Fruit fly (Drosophila melanogaster) whole organism, prepupa: ENCODE measurements around the gene CG15646.

Experiments used
- Blimp-1 ChIP-seq: fragments of 200-800 bp; sonication (Bioruptor generic); optimal IDR thresholded peaks from 3 replicates; lab custom pipeline; 2017; ENCODE audit warnings: missing biosample characterization, missing genetic modification characterization, mild to moderate bottlenecking, moderate library complexity, missing genetic modification reagents
- CG10669 ChIP-seq: fragments of 200-800 bp; sonication (Bioruptor generic); optimal IDR thresholded peaks from 3 replicates; lab custom pipeline; 2018; ENCODE audit warnings: missing biosample characterization, mild to moderate bottlenecking, missing genetic modification characterization, moderate library complexity
- CG11762 ChIP-seq: fragments of 200-800 bp; sonication (Bioruptor generic); optimal IDR thresholded peaks from 3 replicates; lab custom pipeline; 2016; ENCODE audit warnings: missing biosample characterization, missing genetic modification characterization; ENCODE audit not compliant: insufficient read depth
- CG11902 ChIP-seq: fragments of 200-800 bp; sonication (Bioruptor generic); optimal IDR thresholded peaks from 3 replicates; lab custom pipeline; 2016; ENCODE audit warnings: missing biosample characterization, missing genetic modification characterization
- CG15336 ChIP-seq: fragments of 200-800 bp; sonication (Bioruptor generic); IDR thresholded peaks from 2 replicates; pipeline ENCODE4 v1.3.6; 2022; ENCODE audit warnings: missing biosample characterization, missing genetic modification characterization
- CG1621 ChIP-seq: fragments of 200-800 bp; sonication (Bioruptor generic); optimal IDR thresholded peaks from 3 replicates; lab custom pipeline; 2018; ENCODE audit warnings: missing biosample characterization, mild to moderate bottlenecking, missing genetic modification characterization
- CG16779 ChIP-seq: fragments of 200-800 bp; sonication (Bioruptor generic); optimal IDR thresholded peaks from 3 replicates; lab custom pipeline; 2017; ENCODE audit warnings: missing biosample characterization, mild to moderate bottlenecking, missing genetic modification characterization
- CG31627 ChIP-seq: fragments of 200-800 bp; sonication (Bioruptor generic); optimal IDR thresholded peaks from 3 replicates; lab custom pipeline; 2016; ENCODE audit warnings: missing biosample characterization, missing genetic modification characterization
- CG32006 ChIP-seq: fragments of 200-800 bp; sonication (Bioruptor generic); optimal IDR thresholded peaks from 3 replicates; lab custom pipeline; 2017; ENCODE audit warnings: missing biosample characterization, mild to moderate bottlenecking, missing genetic modification characterization
- CG34406 ChIP-seq: fragments of 200-800 bp; sonication (Bioruptor generic); optimal IDR thresholded peaks from 3 replicates; lab custom pipeline; 2016; ENCODE audit warnings: missing biosample characterization, missing genetic modification characterization
- CG6792 ChIP-seq: fragments of 200-800 bp; sonication (Bioruptor generic); optimal IDR thresholded peaks from 3 replicates; lab custom pipeline; 2016; ENCODE audit warnings: missing biosample characterization, missing genetic modification characterization
- CG6854 ChIP-seq: fragments of 200-800 bp; sonication (Bioruptor generic); optimal IDR thresholded peaks from 2 replicates; lab custom pipeline; 2017; ENCODE audit warnings: missing biosample characterization, mild to moderate bottlenecking, missing genetic modification characterization
- CG8632 ChIP-seq: fragments of 200-800 bp; sonication (Bioruptor generic); optimal IDR thresholded peaks from 3 replicates; lab custom pipeline; 2016; ENCODE audit warnings: missing biosample characterization, missing genetic modification characterization
- CG9139 ChIP-seq: fragments of 200-800 bp; sonication (Bioruptor generic); optimal IDR thresholded peaks from 3 replicates; lab custom pipeline; 2017; ENCODE audit warnings: missing biosample characterization, mild to moderate bottlenecking, missing genetic modification characterization
- Eip75B ChIP-seq: fragments of 200-800 bp; sonication (Bioruptor generic); optimal IDR thresholded peaks from 3 replicates; lab custom pipeline; 2016; ENCODE audit warnings: missing biosample characterization, missing genetic modification characterization
- Eip78C ChIP-seq: fragments of 200-800 bp; sonication (Bioruptor generic); peaks from one replicate; lab custom pipeline; 2016; ENCODE audit warnings: missing biosample characterization, missing genetic modification characterization
- Eip93F ChIP-seq: fragments of 200-800 bp; sonication (Bioruptor generic); optimal IDR thresholded peaks from 2 replicates; lab custom pipeline; 2016; ENCODE audit warnings: missing biosample characterization, mild to moderate bottlenecking, missing genetic modification characterization
- Ets96B ChIP-seq: fragments of 200-800 bp; optimal IDR thresholded peaks from 2 replicates; lab custom pipeline; 2019; ENCODE audit warnings: missing biosample characterization, mild to moderate bottlenecking, missing genetic modification characterization, moderate library complexity
- Hr38 ChIP-seq: sonication (Bioruptor generic); optimal IDR thresholded peaks from 2 replicates; lab custom pipeline; 2016; ENCODE audit warnings: missing biosample characterization, missing genetic modification characterization
- Hr39 ChIP-seq: fragments of 200-800 bp; sonication (Bioruptor generic); optimal IDR thresholded peaks from 2 replicates; lab custom pipeline; 2016; ENCODE audit warnings: missing biosample characterization, missing genetic modification characterization
- Lpt ChIP-seq: fragments of 200-800 bp; sonication (Bioruptor generic); optimal IDR thresholded peaks from 3 replicates; lab custom pipeline; 2016; ENCODE audit warnings: missing biosample characterization, missing genetic modification characterization
- Met ChIP-seq: fragments of 200-800 bp; sonication (Bioruptor generic); optimal IDR thresholded peaks from 3 replicates; lab custom pipeline; 2016; ENCODE audit warnings: missing biosample characterization, missing genetic modification characterization
- Smox ChIP-seq: fragments of 200-800 bp; sonication (Bioruptor generic); optimal IDR thresholded peaks from 3 replicates; lab custom pipeline; 2016; ENCODE audit warnings: missing biosample characterization, missing genetic modification characterization
- Sox102F ChIP-seq: fragments of 200-800 bp; sonication (Bioruptor generic); optimal IDR thresholded peaks from 2 replicates; lab custom pipeline; 2016; ENCODE audit warnings: missing biosample characterization, mild to moderate bottlenecking, missing genetic modification characterization
- Sox14 ChIP-seq: fragments of 200-800 bp; sonication (Bioruptor generic); optimal IDR thresholded peaks from 3 replicates; lab custom pipeline; 2016; ENCODE audit warnings: missing biosample characterization, missing genetic modification characterization
- Sox15 ChIP-seq: fragments of 200-800 bp; sonication (Bioruptor generic); optimal IDR thresholded peaks from 3 replicates; lab custom pipeline; 2016; ENCODE audit warnings: missing biosample characterization, missing genetic modification characterization
- achi ChIP-seq: fragments of 200-800 bp; sonication (Bioruptor generic); optimal IDR thresholded peaks from 3 replicates; lab custom pipeline; 2016; ENCODE audit warnings: missing biosample characterization, missing genetic modification characterization
- cyc ChIP-seq: fragments of 200-800 bp; sonication (Bioruptor generic); optimal IDR thresholded peaks from 3 replicates; lab custom pipeline; 2016; ENCODE audit warnings: missing biosample characterization, missing genetic modification characterization
- dac ChIP-seq: fragments of 200-800 bp; sonication (Bioruptor generic); optimal IDR thresholded peaks from 2 replicates; lab custom pipeline; 2017; ENCODE audit warnings: missing biosample characterization, mild to moderate bottlenecking, missing genetic modification characterization
- dsx ChIP-seq: fragments of 200-800 bp; optimal IDR thresholded peaks from 3 replicates; lab custom pipeline; 2019; ENCODE audit warnings: missing biosample characterization, mild to moderate bottlenecking, missing genetic modification characterization, moderate library complexity; ENCODE audit not compliant: poor library complexity, severe bottlenecking
- esn ChIP-seq: fragments of 200-800 bp; sonication (Bioruptor generic); optimal IDR thresholded peaks from 2 replicates; lab custom pipeline; 2016; ENCODE audit warnings: missing biosample characterization, mild to moderate bottlenecking, missing genetic modification characterization, moderate library complexity
- fd59A ChIP-seq: fragments of 200-800 bp; sonication (Bioruptor generic); optimal IDR thresholded peaks from 2 replicates; lab custom pipeline; 2017; ENCODE audit warnings: missing biosample characterization, mild to moderate bottlenecking, missing genetic modification characterization, missing genetic modification reagents
- fd85E ChIP-seq: fragments of 200-800 bp; sonication (Bioruptor generic); optimal IDR thresholded peaks from 3 replicates; lab custom pipeline; 2016; ENCODE audit warnings: missing biosample characterization, missing genetic modification characterization
- fkh ChIP-seq: fragments of 200-800 bp; sonication (Bioruptor generic); optimal IDR thresholded peaks from 3 replicates; lab custom pipeline; 2017; ENCODE audit warnings: missing biosample characterization, mild to moderate bottlenecking, missing genetic modification characterization, moderate library complexity
- lz ChIP-seq: fragments of 200-800 bp; sonication (Bioruptor generic); optimal IDR thresholded peaks from 3 replicates; lab custom pipeline; 2016; ENCODE audit warnings: missing biosample characterization, missing genetic modification characterization
- net ChIP-seq: fragments of 200-800 bp; sonication (Bioruptor generic); optimal IDR thresholded peaks from 3 replicates; lab custom pipeline; 2016; ENCODE audit warnings: missing biosample characterization, missing genetic modification characterization
- pdm3 ChIP-seq: fragments of 200-800 bp; sonication (Bioruptor generic); optimal IDR thresholded peaks from 3 replicates; lab custom pipeline; 2016; ENCODE audit warnings: missing biosample characterization, missing genetic modification characterization
- salr ChIP-seq, 2 experiments: fragments of 200-800 bp; sonication (Bioruptor generic); optimal IDR thresholded peaks; 3 replicates each; lab custom pipeline; 2016 to 2018; ENCODE audit warnings: missing biosample characterization in 2 of 2, missing genetic modification characterization in 2 of 2, mild to moderate bottlenecking in 1 of 2
- spab ChIP-seq: fragments of 200-800 bp; sonication (Bioruptor generic); optimal IDR thresholded peaks from 2 replicates; lab custom pipeline; 2017; ENCODE audit warnings: missing biosample characterization, mild to moderate bottlenecking, missing genetic modification characterization, missing genetic modification reagents
- svp ChIP-seq: fragments of 200-800 bp; sonication (Bioruptor generic); peaks from one replicate; lab custom pipeline; 2016; ENCODE audit warnings: missing biosample characterization, missing genetic modification characterization

Gene CG15646

dm6 chrX:15697581-15698208, 26.9 kb upstream of the CG15646 start (continued):
- TF ChIP-seq CG6792 (GFP tag; lab: Kevin White, UChicago) (peak; percentile 83), CG11902 (GFP tag; lab: Kevin White, UChicago) (peak; percentile 78), dsx (GFP tag; lab: Kevin White, UChicago) (peak; percentile 87), Met (GFP tag; lab: Kevin White, UChicago) (peak; percentile 82), fkh (GFP tag; lab: Kevin White, UChicago) (peak; percentile 89), Eip75B (GFP tag; lab: Kevin White, UChicago) (peak; percentile 73), achi (GFP tag; lab: Kevin White, UChicago) (peak; percentile 92), Hr38 (GFP tag; lab: Kevin White, UChicago) (no peak), net (GFP tag; lab: Kevin White, UChicago) (peak; percentile 75), CG11762 (peak; percentile 84), CG16779 (tag; lab: Kevin White, UChicago) (no peak), Sox14 (GFP tag; lab: Kevin White, UChicago) (peak; percentile 68), Lpt (GFP tag; lab: Kevin White, UChicago) (peak; percentile 86), CG9139 (GFP tag; lab: Kevin White, UChicago) (peak; percentile 71), fd59A (GFP tag; lab: Kevin White, UChicago) (peak; percentile 67), CG34406 (peak; percentile 78), CG32006 (GFP tag; lab: Kevin White, UChicago) (peak; percentile 86), Smox (GFP tag; lab: Kevin White, UChicago) (peak; percentile 75), Eip78C (GFP tag; lab: Kevin White, UChicago) (peak; percentile 93), Sox15 (GFP tag; lab: Kevin White, UChicago) (peak; percentile 73), CG15336 (peak; percentile 83), CG8632 (GFP tag; lab: Kevin White, UChicago) (peak; percentile 79)

dm6 chrX:15696854-15697540, 26.2 kb upstream of the CG15646 start, which contains the start of gene CG8128:
Gene CG8128 (plus strand): TSS chrX:15697494.
- TF ChIP-seq Hr39 (GFP tag; lab: Kevin White, UChicago) (peak; percentile 19), Lpt (GFP tag; lab: Kevin White, UChicago) (no peak), Sox15 (GFP tag; lab: Kevin White, UChicago) (no peak), Ets96B (no peak), spab (GFP tag; lab: Kevin White, UChicago) (no peak), net (GFP tag; lab: Kevin White, UChicago) (no peak), Eip93F (GFP tag; lab: Kevin White, UChicago) (no peak), dac (GFP tag; lab: Kevin White, UChicago) (no peak), Sox102F (GFP tag; lab: Kevin White, UChicago) (no peak), salr (GFP tag; optimal IDR thresholded peaks at IDR 0.05; lab: Kevin White, UChicago) (no peak), CG6792 (GFP tag; lab: Kevin White, UChicago) (no peak), CG8632 (GFP tag; lab: Kevin White, UChicago) (no peak), CG32006 (GFP tag; lab: Kevin White, UChicago) (no peak), CG1621 (tag; lab: Kevin White, UChicago) (no peak), Blimp-1 (no peak), pdm3 (peak; percentile 28), fd59A (GFP tag; lab: Kevin White, UChicago) (no peak), CG9139 (GFP tag; lab: Kevin White, UChicago) (no peak), CG10669 (GFP tag; lab: Kevin White, UChicago) (no peak), svp (GFP tag; lab: Kevin White, UChicago) (peak; percentile 58), cyc (no peak), Met (GFP tag; lab: Kevin White, UChicago) (peak; percentile 13), CG6854 (GFP tag; lab: Kevin White, UChicago) (no peak), esn (peak; percentile 6), Smox (GFP tag; lab: Kevin White, UChicago) (no peak), fd85E (GFP tag; lab: Kevin White, UChicago) (no peak), lz (GFP tag; lab: Kevin White, UChicago) (peak; percentile 8), CG31627 (GFP tag; lab: Kevin White, UChicago) (peak; percentile 6)
